Fruit fly (Drosophila melanogaster) whole organism, embryonic: ENCODE data around the gene CG2278.

Source experiments
- Ada2b ChIP-seq: fragments of 200-800 bp; sonication (Bioruptor generic); IDR thresholded peaks from 2 replicates; pipeline ENCODE4 v1.3.6; 2022; ENCODE audit warnings: missing biosample characterization, missing genetic modification characterization
- Atf6 ChIP-seq: fragments of 200-800 bp; sonication (Bioruptor generic); IDR thresholded peaks from 2 replicates; pipeline ENCODE4 v1.3.6; 2022; ENCODE audit warnings: missing biosample characterization, missing genetic modification characterization
- Bgb ChIP-seq: fragments of 200-800 bp; sonication (Bioruptor generic); IDR thresholded peaks from 2 replicates; pipeline ENCODE4 v1.3.6; 2022; ENCODE audit warnings: missing biosample characterization, missing genetic modification characterization; ENCODE audit not compliant: partially characterized antibody
- CG12155 ChIP-seq: fragments of 200-800 bp; sonication (Bioruptor generic); optimal IDR thresholded peaks from 3 replicates; lab custom pipeline; 2016; ENCODE audit warnings: missing biosample characterization, missing genetic modification characterization
- CG13775 ChIP-seq: fragments of 200-800 bp; sonication (Bioruptor generic); optimal IDR thresholded peaks from 3 replicates; lab custom pipeline; 2017; ENCODE audit warnings: missing biosample characterization, mild to moderate bottlenecking, missing genetic modification characterization
- CG14050 ChIP-seq: fragments of 200-800 bp; sonication (Bioruptor generic); IDR thresholded peaks from 3 replicates; pipeline ENCODE4 v1.3.6; 2022; ENCODE audit warnings: missing biosample characterization, missing genetic modification characterization
- CG17568 ChIP-seq: fragments of 200-800 bp; sonication (Bioruptor generic); optimal IDR thresholded peaks from 2 replicates; lab custom pipeline; 2018; ENCODE audit warnings: missing biosample characterization, mild to moderate bottlenecking, missing genetic modification characterization, moderate library complexity
- CG2712 ChIP-seq: fragments of 200-800 bp; optimal IDR thresholded peaks from 3 replicates; lab custom pipeline; 2019; ENCODE audit warnings: missing biosample characterization, mild to moderate bottlenecking, missing genetic modification characterization, moderate library complexity
- CG2875 ChIP-seq: fragments of 200-800 bp; sonication (Bioruptor generic); optimal IDR thresholded peaks from 2 replicates; lab custom pipeline; 2017; ENCODE audit warnings: missing biosample characterization, mild to moderate bottlenecking, missing genetic modification characterization, missing genetic modification reagents
- CG31224 ChIP-seq: fragments of 200-800 bp; sonication (Bioruptor generic); IDR thresholded peaks from 2 replicates; pipeline ENCODE4 v1.3.6; 2022; ENCODE audit warnings: missing biosample characterization, missing genetic modification characterization
- CG32532 ChIP-seq: fragments of 200-800 bp; sonication (Bioruptor generic); IDR thresholded peaks from 2 replicates; pipeline ENCODE4 v1.3.6; 2022; ENCODE audit warnings: missing biosample characterization, missing genetic modification characterization
- CG32772 ChIP-seq: fragments of 200-800 bp; sonication (Bioruptor generic); IDR thresholded peaks from 2 replicates; pipeline ENCODE4 v1.3.6; 2022; ENCODE audit warnings: missing biosample characterization, missing genetic modification characterization
- CG34422 ChIP-seq: fragments of 200-800 bp; sonication (Bioruptor generic); IDR thresholded peaks from 3 replicates; pipeline ENCODE4 v1.3.6; 2022; ENCODE audit warnings: missing biosample characterization, missing genetic modification characterization
- CG3838 ChIP-seq: fragments of 200-800 bp; sonication (Bioruptor generic); optimal IDR thresholded peaks from 3 replicates; lab custom pipeline; 2016; ENCODE audit warnings: missing biosample characterization, missing genetic modification characterization
- CG42726 ChIP-seq: fragments of 200-800 bp; sonication (Bioruptor generic); IDR thresholded peaks from 2 replicates; pipeline ENCODE4 v1.3.6; 2022; ENCODE audit warnings: missing biosample characterization, missing genetic modification characterization; ENCODE audit not compliant: partially characterized antibody
- CG4424 ChIP-seq: fragments of 200-800 bp; sonication (Bioruptor generic); optimal IDR thresholded peaks from 3 replicates; lab custom pipeline; 2016; ENCODE audit warnings: missing biosample characterization, missing genetic modification characterization
- CG4820 ChIP-seq: fragments of 200-800 bp; sonication (Bioruptor generic); optimal IDR thresholded peaks from 3 replicates; lab custom pipeline; 2016; ENCODE audit warnings: missing biosample characterization, missing genetic modification characterization
- CG7987 ChIP-seq: fragments of 200-800 bp; sonication (Bioruptor generic); optimal IDR thresholded peaks from 2 replicates; lab custom pipeline; 2018; ENCODE audit warnings: missing biosample characterization, mild to moderate bottlenecking, missing genetic modification characterization, moderate library complexity
- CG8359 ChIP-seq: fragments of 200-800 bp; sonication (Bioruptor generic); optimal IDR thresholded peaks from 2 replicates; lab custom pipeline; 2017; ENCODE audit warnings: missing biosample characterization, mild to moderate bottlenecking, missing genetic modification characterization, borderline replicate concordance
- CkIIα-i1 ChIP-seq: fragments of 200-800 bp; sonication (Bioruptor generic); IDR thresholded peaks from 2 replicates; pipeline ENCODE4 v1.3.6; 2022; ENCODE audit warnings: missing biosample characterization, missing genetic modification characterization
- Dll ChIP-seq: fragments of 200-800 bp; sonication (Bioruptor generic); IDR thresholded peaks from 4 replicates; pipeline ENCODE4 v1.3.6; 2022; ENCODE audit warnings: missing biosample characterization, missing genetic modification characterization; ENCODE audit not compliant: partially characterized antibody
- Dp ChIP-seq: fragments of 200-800 bp; sonication (Bioruptor generic); optimal IDR thresholded peaks from 2 replicates; lab custom pipeline; 2018; ENCODE audit warnings: missing biosample characterization, mild to moderate bottlenecking, missing genetic modification characterization, moderate library complexity
- Ets65A ChIP-seq: fragments of 200-800 bp; sonication (Bioruptor generic); peaks from one replicate; lab custom pipeline; 2016; ENCODE audit warnings: missing biosample characterization, missing genetic modification characterization
- Fer1 ChIP-seq: fragments of 200-800 bp; sonication (Bioruptor generic); optimal IDR thresholded peaks from 2 replicates; lab custom pipeline; 2017; ENCODE audit warnings: missing biosample characterization, mild to moderate bottlenecking, missing genetic modification characterization
- HLH4C ChIP-seq: fragments of 200-800 bp; sonication (Bioruptor generic); IDR thresholded peaks from 3 replicates; pipeline ENCODE4 v1.3.6; 2022; ENCODE audit warnings: missing biosample characterization, missing genetic modification characterization; ENCODE audit not compliant: partially characterized antibody
- Hand ChIP-seq: fragments of 200-800 bp; sonication (Bioruptor generic); optimal IDR thresholded peaks from 2 replicates; lab custom pipeline; 2017; ENCODE audit warnings: mild to moderate bottlenecking, missing biosample characterization, missing genetic modification reagents, missing genetic modification characterization
- Hsf ChIP-seq: fragments of 200-800 bp; sonication (Bioruptor generic); optimal IDR thresholded peaks from 3 replicates; lab custom pipeline; 2016; ENCODE audit warnings: missing biosample characterization, missing genetic modification characterization
- Mrtf ChIP-seq: fragments of 200-800 bp; sonication (Bioruptor generic); IDR thresholded peaks from 3 replicates; pipeline ENCODE4 v1.3.6; 2022; ENCODE audit warnings: missing biosample characterization, missing genetic modification characterization
- NK7.1 ChIP-seq: fragments of 200-800 bp; sonication (Bioruptor generic); optimal IDR thresholded peaks from 3 replicates; lab custom pipeline; 2016; ENCODE audit warnings: missing biosample characterization, missing genetic modification characterization
- Nf-YA ChIP-seq: fragments of 200-800 bp; sonication (Bioruptor generic); IDR thresholded peaks from 2 replicates; pipeline ENCODE4 v1.3.6; 2022; ENCODE audit warnings: missing biosample characterization, missing genetic modification characterization
- Oli ChIP-seq: fragments of 200-800 bp; sonication (Bioruptor generic); optimal IDR thresholded peaks from 2 replicates; lab custom pipeline; 2018; ENCODE audit warnings: missing biosample characterization, mild to moderate bottlenecking, missing genetic modification characterization, moderate library complexity
- Sry-β ChIP-seq: fragments of 200-800 bp; sonication (Bioruptor generic); optimal IDR thresholded peaks from 2 replicates; lab custom pipeline; 2018; ENCODE audit warnings: missing biosample characterization, mild to moderate bottlenecking, missing genetic modification characterization, moderate library complexity
- bab2 ChIP-seq: fragments of 200-800 bp; sonication (Bioruptor generic); optimal IDR thresholded peaks from 2 replicates; lab custom pipeline; 2016; ENCODE audit warnings: missing biosample characterization, missing genetic modification characterization
- bcd ChIP-seq: fragments of 200-800 bp; sonication (Bioruptor generic); optimal IDR thresholded peaks from 2 replicates; lab custom pipeline; 2017; ENCODE audit warnings: missing biosample characterization, mild to moderate bottlenecking, missing genetic modification characterization
- chm ChIP-seq: fragments of 200-800 bp; sonication (Bioruptor generic); IDR thresholded peaks from 2 replicates; pipeline ENCODE4 v1.3.6; 2022; ENCODE audit warnings: missing biosample characterization, missing genetic modification characterization
- dati ChIP-seq: fragments of 200-800 bp; sonication (Bioruptor generic); IDR thresholded peaks from 2 replicates; pipeline ENCODE4 v1.3.6; 2022; ENCODE audit warnings: missing biosample characterization, missing genetic modification characterization
- ftz-f1 ChIP-seq: fragments of 200-800 bp; sonication (Bioruptor generic); optimal IDR thresholded peaks from 2 replicates; lab custom pipeline; 2016; ENCODE audit warnings: missing biosample characterization, missing genetic modification characterization
- grau ChIP-seq: fragments of 200-800 bp; optimal IDR thresholded peaks from 3 replicates; lab custom pipeline; 2019; ENCODE audit warnings: missing biosample characterization, mild to moderate bottlenecking, missing genetic modification characterization, moderate library complexity
- jumu ChIP-seq: fragments of 200-800 bp; sonication (Bioruptor generic); optimal IDR thresholded peaks from 3 replicates; lab custom pipeline; 2016; ENCODE audit warnings: missing biosample characterization, missing genetic modification characterization
- lov ChIP-seq, 2 experiments: fragments of 200-800 bp in 1 of 2; fragments of >200 bp in 1 of 2; sonication (Bioruptor generic) in 1 of 2; IDR thresholded peaks in 1 of 2; optimal IDR thresholded peaks in 1 of 2; 2 replicates in 1 of 2; 3 replicates in 1 of 2; pipeline versions ENCODE4 v1.3.6 to Lab custom; 2017 to 2022; ENCODE audit warnings: missing biosample characterization in 1 of 2, missing genetic modification characterization in 1 of 2
- maf-S ChIP-seq: fragments of 200-800 bp; sonication (Bioruptor generic); optimal IDR thresholded peaks from 2 replicates; lab custom pipeline; 2016; ENCODE audit warnings: missing biosample characterization, missing genetic modification characterization
- mirr ChIP-seq: fragments of 200-800 bp; sonication (Bioruptor generic); optimal IDR thresholded peaks from 3 replicates; lab custom pipeline; 2018; ENCODE audit warnings: missing biosample characterization, mild to moderate bottlenecking, missing genetic modification characterization
- nerfin-2 ChIP-seq: fragments of 200-800 bp; sonication (Bioruptor generic); IDR thresholded peaks from 2 replicates; pipeline ENCODE4 v1.3.6; 2022; ENCODE audit warnings: missing biosample characterization, missing genetic modification characterization; ENCODE audit not compliant: partially characterized antibody
- slbo ChIP-seq: fragments of 200-800 bp; sonication (Bioruptor generic); IDR thresholded peaks from 2 replicates; pipeline ENCODE4 v1.3.6; 2022; ENCODE audit warnings: missing biosample characterization, missing genetic modification characterization
- sr ChIP-seq: fragments of 200-800 bp; sonication (Bioruptor generic); IDR thresholded peaks from 3 replicates; pipeline ENCODE4 v1.3.6; 2022; ENCODE audit warnings: missing biosample characterization, missing genetic modification characterization
- tll ChIP-seq, 2 experiments: fragments of 200-800 bp in 1 of 2; fragments of >200 bp in 1 of 2; sonication (Bioruptor generic) in 1 of 2; optimal IDR thresholded peaks; 2 replicates each; lab custom pipeline; 2017 to 2019; ENCODE audit warnings: missing biosample characterization in 2 of 2, missing genetic modification characterization in 2 of 2, mild to moderate bottlenecking in 1 of 2, moderate library complexity in 1 of 2
- toy ChIP-seq: fragments of 200-800 bp; sonication (Bioruptor generic); IDR thresholded peaks from 2 replicates; pipeline ENCODE4 v1.3.6; 2022; ENCODE audit warnings: missing biosample characterization, missing genetic modification characterization
- unc-4 ChIP-seq: fragments of 200-800 bp; sonication (Bioruptor generic); IDR thresholded peaks from 2 replicates; pipeline ENCODE4 v1.3.6; 2022; ENCODE audit warnings: missing biosample characterization, missing genetic modification characterization; ENCODE audit not compliant: partially characterized antibody
- wor ChIP-seq: fragments of 200-800 bp; sonication (Bioruptor generic); IDR thresholded peaks from 2 replicates; pipeline ENCODE4 v1.3.6; 2022; ENCODE audit warnings: missing biosample characterization, missing genetic modification characterization

CG2278 gene

DNA sequence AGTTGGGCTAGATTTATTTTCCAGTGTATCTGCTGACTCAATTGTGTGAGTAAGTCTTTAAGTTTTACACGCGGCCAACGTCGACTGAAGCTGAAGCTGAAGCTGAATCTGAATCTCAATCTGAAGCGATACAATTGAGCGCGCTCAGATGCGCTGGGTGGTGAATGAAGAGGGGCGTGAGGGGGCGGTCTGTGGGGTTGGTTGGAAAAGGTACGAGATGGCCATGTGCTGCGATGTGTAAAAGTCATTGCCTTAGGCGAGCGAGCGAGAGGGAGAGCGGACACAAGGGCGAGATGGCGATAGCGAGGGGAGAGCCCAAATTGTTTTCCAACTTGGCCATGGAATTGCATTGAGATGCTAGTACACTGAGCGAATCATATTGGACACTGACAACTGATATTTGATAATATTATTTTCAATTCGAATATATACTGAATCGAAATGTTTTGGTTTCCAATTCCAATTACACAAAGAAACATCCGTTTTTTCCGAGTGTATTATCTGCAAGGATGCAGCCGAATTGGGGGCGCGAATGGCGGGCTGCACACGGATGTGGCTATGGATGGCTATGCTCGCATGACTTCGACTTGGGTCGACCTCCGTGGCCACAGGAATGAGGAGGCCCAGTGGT lies 26.6 kb upstream of the CG2278 start (continued):
- peak; percentile 59 for TF ChIP-seq Oli (tag; lab: Kevin White, UChicago)
- peak; percentile 28 for TF ChIP-seq Hsf (GFP tag; lab: Kevin White, UChicago)
- TF ChIP-seq ftz-f1 (GFP tag; lab: Kevin White, UChicago), result peak; percentile 20
- TF ChIP-seq Ets65A (GFP tag; lab: Kevin White, UChicago), result peak; percentile 94
- no peak for TF ChIP-seq CG7987
- TF ChIP-seq CG14050 (GFP tag; lab: Robert Waterston, UW), result peak; percentile 50; the same call in 2 of the 3 replicates
- TF ChIP-seq Fer1 (GFP tag; lab: Kevin White, UChicago), result no peak
- peak; percentile 48; the same call in 1 of the 2 replicates for TF ChIP-seq Atf6 (GFP tag; lab: Robert Waterston, UW)
- peak; percentile 57 for TF ChIP-seq slbo (GFP tag; lab: Robert Waterston, UW)
- peak; percentile 53 for TF ChIP-seq Nf-YA (GFP tag; lab: Robert Waterston, UW)
- no peak for TF ChIP-seq maf-S (GFP tag; lab: Kevin White, UChicago)
- TF ChIP-seq Ada2b (GFP tag; lab: Robert Waterston, UW), result peak; percentile 61
- no peak for TF ChIP-seq CkIIα-i1 (GFP tag; lab: Robert Waterston, UW)
- TF ChIP-seq Mrtf (GFP tag; lab: Robert Waterston, UW), result peak; percentile 61; the same call in 2 of the 3 replicates
- no peak for TF ChIP-seq CG12155 (GFP tag; lab: Kevin White, UChicago)
- TF ChIP-seq tll (GFP tag; optimal IDR thresholded peaks at IDR 0.05; lab: Kevin White, UChicago), result no peak
- no peak for TF ChIP-seq CG3838
- TF ChIP-seq CG13775 (GFP tag; lab: Kevin White, UChicago), result no peak
- peak; percentile 79; the same call in 1 of the 2 replicates for TF ChIP-seq chm (GFP tag; lab: Robert Waterston, UW)
- no peak for TF ChIP-seq Bgb
- TF ChIP-seq Hand (GFP tag; lab: Kevin White, UChicago), result no peak
- no peak for TF ChIP-seq CG32532
- TF ChIP-seq bcd (GFP tag; lab: Kevin White, UChicago), result peak; percentile 41
- no peak for TF ChIP-seq unc-4 (GFP tag; lab: Robert Waterston, UW)
- peak; percentile 19; the same call in 1 of the 3 replicates for TF ChIP-seq CG34422 (GFP tag; lab: Robert Waterston, UW)
- TF ChIP-seq mirr (GFP tag; lab: Kevin White, UChicago), result no peak
- TF ChIP-seq lov (optimal IDR thresholded peaks at IDR 0.05; lab: Kevin White, UChicago), result no peak
- TF ChIP-seq lov (GFP tag; IDR thresholded peaks at IDR 0.05; lab: Robert Waterston, UW), result no peak
- no peak for TF ChIP-seq CG8359
- no peak for TF ChIP-seq bab2
- TF ChIP-seq CG42726 (GFP tag; lab: Robert Waterston, UW), result no peak
- no peak for TF ChIP-seq nerfin-2
- no peak for TF ChIP-seq HLH4C (GFP tag; lab: Robert Waterston, UW)
- no peak for TF ChIP-seq Dll (GFP tag; lab: Robert Waterston, UW)
- TF ChIP-seq CG2712, result peak; percentile 51
- peak; percentile 54; the same call in 1 of the 2 replicates for TF ChIP-seq CG32772 (GFP tag; lab: Robert Waterston, UW)
- TF ChIP-seq jumu (GFP tag; lab: Kevin White, UChicago), result no peak
- peak; percentile 39; the same call in 1 of the 2 replicates for TF ChIP-seq wor (GFP tag; lab: Robert Waterston, UW)
- TF ChIP-seq grau (tag; lab: Kevin White, UChicago), result peak; percentile 17
- no peak for TF ChIP-seq CG17568 (GFP tag; lab: Kevin White, UChicago)
- TF ChIP-seq CG2875 (GFP tag; lab: Kevin White, UChicago), result peak; percentile 24
- TF ChIP-seq NK7.1 (GFP tag; lab: Kevin White, UChicago), result no peak
- no peak; the same call in 1 of the 3 replicates for TF ChIP-seq sr
- no peak for TF ChIP-seq CG31224 (GFP tag; lab: Robert Waterston, UW)
- no peak for TF ChIP-seq dati (GFP tag; lab: Robert Waterston, UW)
- TF ChIP-seq CG4424, result peak; percentile 32
- no peak for TF ChIP-seq Sry-β (GFP tag; lab: Kevin White, UChicago)
- no peak for TF ChIP-seq toy (GFP tag; lab: Robert Waterston, UW)
- TF ChIP-seq CG4820 (GFP tag; lab: Kevin White, UChicago), result peak; percentile 48
- TF ChIP-seq Dp (GFP tag; lab: Kevin White, UChicago), result no peak
